Worm (Caenorhabditis elegans) whole organism, L4 larva: ENCODE results near the gene oac-52.

Source experiments
- D1046.2 ChIP-seq: fragments of 200-800 bp; sonication (Bioruptor generic); IDR thresholded peaks from 2 replicates; pipeline ENCODE4 v1.3.6; 2022; ENCODE audit warnings: missing genetic modification characterization, missing compliant biosample characterization
- F26F4.8 ChIP-seq: fragments of 200-800 bp; sonication (Bioruptor generic); conservative IDR thresholded peaks from 2 replicates; pipeline ENCODE4 v1.3.6; 2022; ENCODE audit warnings: missing genetic modification characterization, missing compliant biosample characterization
- F49E8.2 ChIP-seq: sonication (generic microtip); optimal IDR thresholded peaks from 2 replicates; lab custom pipeline; 2016; ENCODE audit warnings: missing compliant biosample characterization, mild to moderate bottlenecking, missing genetic modification characterization, borderline replicate concordance
- Y105C5A.15 ChIP-seq: fragments of 200-800 bp; sonication (Bioruptor generic); IDR thresholded peaks from 2 replicates; pipeline ENCODE4 v1.3.6; 2022; ENCODE audit warnings: missing genetic modification characterization, missing compliant biosample characterization
- Y48G9A.11 ChIP-seq: fragments of 200-800 bp; sonication (Bioruptor generic); IDR thresholded peaks from 2 replicates; pipeline ENCODE4 v1.3.6; 2022; ENCODE audit warnings: missing genetic modification reagents, missing genetic modification characterization, missing compliant biosample characterization
- Y75B8A.6 ChIP-seq: fragments of 200-800 bp; sonication (Bioruptor generic); IDR thresholded peaks from 2 replicates; pipeline ENCODE4 v1.3.6; 2022; ENCODE audit warnings: missing genetic modification reagents, missing genetic modification characterization, missing compliant biosample characterization
- ZK546.5 ChIP-seq, 2 experiments: sonication (generic microtip); optimal IDR thresholded peaks; 2 replicates each; lab custom pipeline; 2017; ENCODE audit warnings: missing biosample characterization in 2 of 2, missing genetic modification characterization in 2 of 2
- aha-1 ChIP-seq: fragments of 150-350 bp; peaks from one replicate; lab custom pipeline; 2014; ENCODE audit warnings: missing biosample characterization, missing genetic modification characterization
- aly-2 ChIP-seq: sonication (generic microtip); optimal IDR thresholded peaks from 2 replicates; lab custom pipeline; 2018; ENCODE audit warnings: missing biosample characterization, missing genetic modification characterization
- attf-4 ChIP-seq: sonication (generic microtip); optimal IDR thresholded peaks from 3 replicates; lab custom pipeline; 2017; ENCODE audit warnings: missing biosample characterization, missing genetic modification characterization
- ceh-20 ChIP-seq: fragments of 200-800 bp; sonication (Bioruptor generic); IDR thresholded peaks from 2 replicates; pipeline ENCODE4 v1.3.6; 2022; ENCODE audit warnings: missing genetic modification reagents, missing genetic modification characterization, missing compliant biosample characterization
- ceh-44 ChIP-seq: fragments of 200-800 bp; sonication (Bioruptor generic); IDR thresholded peaks from 2 replicates; pipeline ENCODE4 v1.3.6; 2022; ENCODE audit warnings: missing genetic modification reagents, missing genetic modification characterization, missing compliant biosample characterization
- ctbp-1 ChIP-seq: fragments of 200-800 bp; sonication (Bioruptor generic); IDR thresholded peaks from 2 replicates; pipeline ENCODE4 v1.3.6; 2022; ENCODE audit warnings: missing genetic modification reagents, missing genetic modification characterization, missing compliant biosample characterization
- daf-12 ChIP-seq: fragments of 150-350 bp; optimal IDR thresholded peaks from 2 replicates; lab custom pipeline; 2014; ENCODE audit warnings: missing biosample characterization, missing genetic modification reagents, missing genetic modification characterization
- daf-19 ChIP-seq: fragments of 200-800 bp; sonication (Bioruptor generic); conservative IDR thresholded peaks from 2 replicates; pipeline ENCODE4 v1.3.6; 2022; ENCODE audit warnings: missing genetic modification characterization, missing compliant biosample characterization
- dmd-6 ChIP-seq: fragments of 200-800 bp; sonication (Bioruptor generic); IDR thresholded peaks from 2 replicates; pipeline ENCODE4 v1.3.6; 2022; ENCODE audit warnings: missing genetic modification reagents, missing genetic modification characterization, missing compliant biosample characterization
- dpl-1 ChIP-seq: fragments of 150-350 bp; optimal IDR thresholded peaks from 2 replicates; lab custom pipeline; 2014; ENCODE audit warnings: missing biosample characterization, missing genetic modification reagents, missing genetic modification characterization
- duxl-1 ChIP-seq: sonication (generic microtip); optimal IDR thresholded peaks from 2 replicates; lab custom pipeline; 2016; ENCODE audit warnings: mild to moderate bottlenecking, missing genetic modification characterization, moderate library complexity, missing compliant biosample characterization; ENCODE audit not compliant: poor library complexity
- egl-43 ChIP-seq: fragments of 200-800 bp; sonication (Bioruptor generic); IDR thresholded peaks from 2 replicates; pipeline ENCODE4 v1.3.6; 2022; ENCODE audit warnings: missing genetic modification reagents, missing genetic modification characterization, missing compliant biosample characterization
- fkh-10 ChIP-seq: fragments of 150-350 bp; optimal IDR thresholded peaks from 2 replicates; lab custom pipeline; 2014; ENCODE audit warnings: missing biosample characterization, missing genetic modification reagents, missing genetic modification characterization
- gei-8 ChIP-seq: fragments of 200-800 bp; sonication (Bioruptor generic); optimal IDR thresholded peaks from 2 replicates; lab custom pipeline; 2018; ENCODE audit warnings: mild to moderate bottlenecking, missing genetic modification characterization, missing compliant biosample characterization
- hif-1 ChIP-seq, 2 experiments: sonication (generic microtip); optimal IDR thresholded peaks; 2 replicates each; lab custom pipeline; 2016 to 2017; ENCODE audit warnings: missing compliant biosample characterization in 2 of 2, missing genetic modification characterization in 2 of 2, missing genetic modification reagents in 2 of 2, missing genotype in 2 of 2, mild to moderate bottlenecking in 1 of 2
- hlh-30 ChIP-seq: sonication (generic microtip); optimal IDR thresholded peaks from 2 replicates; lab custom pipeline; 2017; ENCODE audit warnings: antibody characterized with exemption, mild to moderate bottlenecking, missing genetic modification characterization, missing compliant biosample characterization; ENCODE audit not compliant: insufficient read depth
- hmg-1.1 ChIP-seq: fragments of 200-800 bp; sonication (Bioruptor generic); IDR thresholded peaks from 2 replicates; pipeline ENCODE4 v1.3.6; 2022; ENCODE audit warnings: missing genetic modification reagents, missing genetic modification characterization, missing compliant biosample characterization
- lin-38 ChIP-seq: fragments of 200-800 bp; sonication (Bioruptor generic); IDR thresholded peaks from 2 replicates; pipeline ENCODE4 v1.3.6; 2022; ENCODE audit warnings: missing genetic modification reagents, missing genetic modification characterization, missing compliant biosample characterization
- mdt-29 ChIP-seq: fragments of 200-800 bp; sonication (Bioruptor generic); IDR thresholded peaks from 2 replicates; pipeline ENCODE4 v1.3.6; 2022; ENCODE audit warnings: missing genetic modification reagents, missing genetic modification characterization, missing compliant biosample characterization
- mep-1 ChIP-seq: fragments of 150-350 bp; sonication (generic microtip); optimal IDR thresholded peaks from 3 replicates; lab custom pipeline; 2014; ENCODE audit warnings: missing biosample characterization, missing genetic modification characterization
- nhr-10 ChIP-seq: fragments of 150-350 bp; optimal IDR thresholded peaks from 2 replicates; lab custom pipeline; 2014; ENCODE audit warnings: missing biosample characterization, missing genetic modification characterization
- nhr-102 ChIP-seq: sonication (generic microtip); optimal IDR thresholded peaks from 2 replicates; lab custom pipeline; 2016; ENCODE audit warnings: mild to moderate bottlenecking, missing genetic modification characterization, moderate library complexity, missing compliant biosample characterization
- nhr-11 ChIP-seq: fragments of 150-350 bp; optimal IDR thresholded peaks from 2 replicates; lab custom pipeline; 2014; ENCODE audit warnings: missing biosample characterization, missing genetic modification characterization
- nhr-25 ChIP-seq: sonication (generic microtip); optimal IDR thresholded peaks from 2 replicates; lab custom pipeline; 2017; ENCODE audit warnings: missing genetic modification characterization, mild to moderate bottlenecking, missing compliant biosample characterization, antibody characterized with exemption, moderate library complexity, borderline replicate concordance; ENCODE audit not compliant: insufficient read depth
- nhr-41 ChIP-seq: fragments of 200-800 bp; sonication (Bioruptor generic); IDR thresholded peaks from 2 replicates; pipeline ENCODE4 v1.3.6; 2022; ENCODE audit warnings: missing genetic modification reagents, missing genetic modification characterization, missing compliant biosample characterization
- nhr-76 ChIP-seq: fragments of 150-350 bp; optimal IDR thresholded peaks from 2 replicates; lab custom pipeline; 2014; ENCODE audit warnings: missing biosample characterization, missing genetic modification characterization
- nhr-77 ChIP-seq: fragments of 150-350 bp; optimal IDR thresholded peaks from 2 replicates; lab custom pipeline; 2014; ENCODE audit warnings: missing biosample characterization, missing genetic modification characterization
- pha-4 ChIP-seq, 2 experiments: fragments of 150-350 bp in 1 of 2; fragments of 200-800 bp in 1 of 2; sonication (Bioruptor generic) in 1 of 2; IDR thresholded peaks in 1 of 2; optimal IDR thresholded peaks in 1 of 2; 2 replicates each; pipeline versions ENCODE4 v1.3.6 to Lab custom; 2014 to 2022; ENCODE audit warnings: missing genetic modification characterization in 2 of 2, missing genetic modification reagents in 2 of 2, missing biosample characterization in 1 of 2, missing compliant biosample characterization in 1 of 2
- php-3 ChIP-seq: fragments of 200-800 bp; sonication (Bioruptor generic); IDR thresholded peaks from 2 replicates; pipeline ENCODE4 v1.3.6; 2022; ENCODE audit warnings: missing genetic modification reagents, missing genetic modification characterization, missing compliant biosample characterization
- sdz-12 ChIP-seq: fragments of 200-800 bp; sonication (Bioruptor generic); optimal IDR thresholded peaks from 2 replicates; lab custom pipeline; 2018; ENCODE audit warnings: mild to moderate bottlenecking, missing genetic modification characterization, missing compliant biosample characterization
- set-16 ChIP-seq: fragments of 200-800 bp; sonication (Bioruptor generic); IDR thresholded peaks from 2 replicates; pipeline ENCODE4 v1.3.6; 2022; ENCODE audit warnings: missing genetic modification reagents, missing genetic modification characterization, missing compliant biosample characterization
- skn-1 ChIP-seq: fragments of 150-350 bp; optimal IDR thresholded peaks from 2 replicates; lab custom pipeline; 2014; ENCODE audit warnings: missing biosample characterization, missing genetic modification characterization
- snpc-1.2 ChIP-seq: fragments of 200-800 bp; sonication (Bioruptor generic); IDR thresholded peaks from 2 replicates; pipeline ENCODE4 v1.3.6; 2022; ENCODE audit warnings: missing genetic modification reagents, missing genetic modification characterization, missing compliant biosample characterization
- spr-1 ChIP-seq: sonication (generic microtip); optimal IDR thresholded peaks from 2 replicates; lab custom pipeline; 2016; ENCODE audit warnings: mild to moderate bottlenecking, missing genetic modification characterization, missing compliant biosample characterization
- spr-3 ChIP-seq: fragments of 200-800 bp; sonication (Bioruptor generic); optimal IDR thresholded peaks from 2 replicates; lab custom pipeline; 2018; ENCODE audit warnings: mild to moderate bottlenecking, missing genetic modification characterization, missing compliant biosample characterization
- tag-97 ChIP-seq: fragments of 200-800 bp; sonication (Bioruptor generic); IDR thresholded peaks from 2 replicates; pipeline ENCODE4 v1.3.6; 2022; ENCODE audit warnings: missing genetic modification characterization, missing compliant biosample characterization
- unc-130 ChIP-seq: sonication (generic microtip); optimal IDR thresholded peaks from 2 replicates; lab custom pipeline; 2016; ENCODE audit warnings: missing genetic modification reagents, missing genetic modification characterization, missing compliant biosample characterization
- unc-39 ChIP-seq: sonication (generic microtip); optimal IDR thresholded peaks from 2 replicates; lab custom pipeline; 2017; ENCODE audit warnings: missing biosample characterization, missing genetic modification characterization
- zag-1 ChIP-seq: fragments of 150-350 bp; optimal IDR thresholded peaks from 2 replicates; lab custom pipeline; 2014; ENCODE audit warnings: missing biosample characterization, missing genetic modification characterization
- zfp-2 ChIP-seq: sonication (generic microtip); optimal IDR thresholded peaks from 2 replicates; lab custom pipeline; 2016; ENCODE audit warnings: mild to moderate bottlenecking, missing genetic modification characterization, missing compliant biosample characterization
- zfp-3 ChIP-seq: fragments of 200-800 bp; sonication (Bioruptor generic); conservative IDR thresholded peaks from 2 replicates; pipeline ENCODE4 v1.3.6; 2022; ENCODE audit warnings: missing genetic modification reagents, missing genetic modification characterization, missing compliant biosample characterization
- ztf-11 ChIP-seq: fragments of 150-350 bp; optimal IDR thresholded peaks from 2 replicates; lab custom pipeline; 2014; ENCODE audit warnings: missing biosample characterization, missing genetic modification characterization

Gene oac-52

ce11 chrIV:4393488-4393887 is 47.1 kb upstream of the oac-52 start:
- TF ChIP-seq egl-43 (no peak), hmg-1.1 (GFP tag; lab: Robert Waterston, UW) (no peak), dpl-1 (no peak), mdt-29 (GFP tag; lab: Robert Waterston, UW) (no peak), nhr-10 (tag; lab: Kevin White, UChicago) (no peak), nhr-25 (tag; lab: Kevin White, UChicago) (no peak), lin-38 (GFP tag; lab: Robert Waterston, UW) (peak; percentile 73), attf-4 (tag; lab: Kevin White, UChicago) (no peak), hif-1 (tag; optimal IDR thresholded peaks at IDR 0.05; lab: Kevin White, UChicago) (no peak), D1046.2 (GFP tag; lab: Robert Waterston, UW) (no peak), unc-130 (GFP tag; lab: Kevin White, UChicago) (peak; percentile 22), ceh-20 (GFP tag; lab: Robert Waterston, UW) (no peak), snpc-1.2 (GFP tag; lab: Robert Waterston, UW) (peak; percentile 66; the same call in 1 of the 2 replicates), sdz-12 (GFP tag; lab: Kevin White, UChicago) (no peak), ZK546.5 (tag; optimal IDR thresholded peaks at IDR 0.05; lab: Kevin White, UChicago) (no peak), aly-2 (no peak), daf-19 (GFP tag; lab: Robert Waterston, UW) (no peak), F49E8.2 (tag; lab: Kevin White, UChicago) (peak; percentile 74), tag-97 (no peak), Y105C5A.15 (GFP tag; lab: Robert Waterston, UW) (no peak), fkh-10 (GFP tag; lab: Kevin White, UChicago) (no peak), Y48G9A.11 (GFP tag; lab: Robert Waterston, UW) (peak; percentile 53; the same call in 1 of the 2 replicates), zfp-2 (tag; lab: Kevin White, UChicago) (no peak), ctbp-1 (GFP tag; lab: Robert Waterston, UW) (no peak), dmd-6 (GFP tag; lab: Robert Waterston, UW) (no peak), pha-4 (GFP tag; IDR thresholded peaks at IDR 0.05; lab: Robert Waterston, UW) (no peak), pha-4 (tag; optimal IDR thresholded peaks at IDR 0.05; lab: Kevin White, UChicago) (no peak)

DNA sequence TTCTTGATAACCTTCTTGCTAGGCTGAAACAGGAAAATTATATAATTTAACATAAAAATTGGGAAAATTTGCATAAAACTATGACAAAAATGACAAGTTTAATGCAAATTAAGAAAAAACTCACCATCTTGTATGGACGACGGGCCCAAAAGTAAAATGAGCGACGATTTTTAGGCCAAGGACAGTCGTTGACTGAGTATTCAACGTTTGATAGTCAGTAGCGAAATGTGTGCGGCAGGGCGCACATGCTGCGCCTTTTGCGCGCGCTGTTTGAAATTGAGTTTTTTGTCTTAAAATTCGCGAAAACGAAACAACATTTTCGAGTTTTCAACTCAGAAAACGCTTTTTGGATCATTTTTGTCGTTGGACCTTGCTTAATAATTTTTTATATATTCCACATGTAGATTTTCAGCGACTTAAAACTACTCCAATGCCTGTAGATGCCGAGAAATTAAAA is 44.1 kb upstream of the oac-52 start, which contains the start of the genes rpl-7A and set-21:
Gene rpl-7A (minus strand): TSS at position 153 of the 457 bp plus-strand sequence.
Gene set-21 (plus strand): TSS at position 407 of the 457 bp plus-strand sequence.
- no peak for TF ChIP-seq skn-1 (tag; lab: Kevin White, UChicago)
- peak; percentile 53 for TF ChIP-seq sdz-12 (GFP tag; lab: Kevin White, UChicago)
- peak; percentile 97 for TF ChIP-seq dmd-6 (GFP tag; lab: Robert Waterston, UW)
- TF ChIP-seq ztf-11 (tag; lab: Kevin White, UChicago), result no peak
- no peak for TF ChIP-seq daf-12 (tag; lab: Kevin White, UChicago)
- TF ChIP-seq mep-1, result peak; percentile 90
- peak; percentile 97 for TF ChIP-seq nhr-102
- no peak for TF ChIP-seq zag-1 (tag; lab: Kevin White, UChicago)
- TF ChIP-seq nhr-41 (GFP tag; lab: Robert Waterston, UW), result peak; percentile 94
- peak; percentile 94 for TF ChIP-seq duxl-1
- TF ChIP-seq php-3 (GFP tag; lab: Robert Waterston, UW), result peak; percentile 95
- TF ChIP-seq spr-1, result peak; percentile 92
- peak; percentile 76 for TF ChIP-seq unc-130 (GFP tag; lab: Kevin White, UChicago)
- TF ChIP-seq spr-3 (GFP tag; lab: Kevin White, UChicago), result peak; percentile 88
- TF ChIP-seq hlh-30, result peak; percentile 72
- peak; percentile 96 for TF ChIP-seq egl-43
- peak; percentile 98 for TF ChIP-seq zfp-3 (GFP tag; lab: Robert Waterston, UW)
- peak; percentile 69 for TF ChIP-seq ceh-44
- no peak for TF ChIP-seq F26F4.8
- TF ChIP-seq tag-97, result 0 out of 2 replicates have a peak, but pooled peaks have one; percentile 26
- no peak for TF ChIP-seq gei-8
- no peak for TF ChIP-seq nhr-76
- TF ChIP-seq nhr-11 (tag; lab: Kevin White, UChicago), result peak; percentile 92
- TF ChIP-seq aha-1 (tag; lab: Kevin White, UChicago), result peak; percentile 98
- peak; percentile 96 for TF ChIP-seq nhr-77 (tag; lab: Kevin White, UChicago)
- peak; percentile 92 for TF ChIP-seq zfp-2 (tag; lab: Kevin White, UChicago)
- TF ChIP-seq Y75B8A.6, result peak; percentile 95
- no peak for TF ChIP-seq unc-39 (tag; lab: Kevin White, UChicago)
- TF ChIP-seq set-16 (GFP tag; lab: Robert Waterston, UW), result peak; percentile 31; the same call in 1 of the 2 replicates
